Worm (Caenorhabditis elegans): ENCODE data around the gene F38B6.8.

- no peak for TF ChIP-seq ekl-4 (GFP tag; IDR thresholded peaks at IDR 0.05)
- no peak for TF ChIP-seq lin-26 (GFP tag; IDR thresholded peaks at IDR 0.05)
- TF ChIP-seq bed-1 (GFP tag; IDR thresholded peaks at IDR 0.05) = no peak
- TF ChIP-seq dpff-1 (tag; optimal IDR thresholded peaks at IDR 0.05) = no peak
- no peak for TF ChIP-seq rpc-1 (optimal IDR thresholded peaks at IDR 0.05)
- TF ChIP-seq rpc-1 (tag; optimal IDR thresholded peaks at IDR 0.05) = no peak
- no peak for TF ChIP-seq T07F8.4 (tag; optimal IDR thresholded peaks at IDR 0.05)
- TF ChIP-seq F55B11.4 (tag; optimal IDR thresholded peaks at IDR 0.05; ENCODE audit: borderline replicate concordance, insufficient read depth) = no peak
- no peak for TF ChIP-seq egl-44 (GFP tag; IDR thresholded peaks at IDR 0.05)
- TF ChIP-seq efl-1 (GFP tag; optimal IDR thresholded peaks at IDR 0.05) = no peak
- TF ChIP-seq hrde-1 (tag; optimal IDR thresholded peaks at IDR 0.05; ENCODE audit: borderline replicate concordance) = no peak
- no peak for TF ChIP-seq T26A5.8 (tag; optimal IDR thresholded peaks at IDR 0.05)
- no peak for TF ChIP-seq B0336.3 (GFP tag; IDR thresholded peaks at IDR 0.05)
These were observed 26.7 kb upstream of the F38B6.8 start, which contains the start of gene acr-3 for ce11 chrX:6709238-6709637.

Measured in whole organism, young adult.